Worm (Caenorhabditis elegans) whole organism, midembryonic: ENCODE data around the gene pho-13.

Source experiments
- cog-1 ChIP-seq: sonication (generic microtip); optimal IDR thresholded peaks from 2 replicates; lab custom pipeline; 2016; ENCODE audit warnings: missing genetic modification characterization, missing compliant biosample characterization
- flt-1 ChIP-seq: fragments of 200-800 bp; sonication (Bioruptor generic); IDR thresholded peaks from 2 replicates; pipeline ENCODE4 v1.3.6; 2022; ENCODE audit warnings: missing genetic modification characterization, missing compliant biosample characterization
- klf-2 ChIP-seq: fragments of 200-800 bp; sonication (Bioruptor generic); conservative IDR thresholded peaks from 2 replicates; pipeline ENCODE4 v1.3.6; 2022; ENCODE audit warnings: missing genetic modification reagents, missing genetic modification characterization, missing compliant biosample characterization
- ref-1 ChIP-seq: fragments of 200-800 bp; sonication (Bioruptor generic); conservative IDR thresholded peaks from 2 replicates; pipeline ENCODE4 v1.3.6; 2022; ENCODE audit warnings: missing genetic modification reagents, missing genetic modification characterization, missing compliant biosample characterization
- ztf-23 ChIP-seq: fragments of 200-800 bp; sonication (Bioruptor generic); IDR thresholded peaks from 2 replicates; pipeline ENCODE4 v1.3.6; 2022; ENCODE audit warnings: missing genetic modification reagents, missing genetic modification characterization, missing compliant biosample characterization

ce11 chrII:8853960-8854359, 47.1 kb upstream of the pho-13 start:
- TF ChIP-seq klf-2 (GFP tag; lab: Robert Waterston, UW) (no peak), ref-1 (GFP tag; lab: Robert Waterston, UW) (no peak), cog-1 (tag; lab: Kevin White, UChicago) (no peak), ztf-23 (GFP tag; lab: Robert Waterston, UW) (no peak), flt-1 (no peak)
